Worm (Caenorhabditis elegans) whole organism, L4 larva: ENCODE measurements around the gene slc-17.4.

Experiments used
- D1046.2 ChIP-seq: fragments of 200-800 bp; sonication (Bioruptor generic); IDR thresholded peaks from 2 replicates; pipeline ENCODE4 v1.3.6; 2022; ENCODE audit warnings: missing genetic modification characterization, missing compliant biosample characterization
- T26A8.4 ChIP-seq: fragments of 200-800 bp; sonication (Bioruptor generic); IDR thresholded peaks from 2 replicates; pipeline ENCODE4 v1.3.6; 2022; ENCODE audit warnings: missing genetic modification characterization, missing compliant biosample characterization
- aha-1 ChIP-seq: fragments of 150-350 bp; peaks from one replicate; lab custom pipeline; 2014; ENCODE audit warnings: missing biosample characterization, missing genetic modification characterization
- aly-2 ChIP-seq: sonication (generic microtip); optimal IDR thresholded peaks from 2 replicates; lab custom pipeline; 2018; ENCODE audit warnings: missing biosample characterization, missing genetic modification characterization
- ama-1 ChIP-seq: fragments of 150-350 bp; optimal IDR thresholded peaks from 2 replicates; lab custom pipeline; 2014; ENCODE audit warnings: inconsistent platforms, mixed read lengths
- ceh-62 ChIP-seq: sonication (generic microtip); optimal IDR thresholded peaks from 2 replicates; lab custom pipeline; 2017; ENCODE audit warnings: missing biosample characterization, missing genetic modification characterization
- ces-1 ChIP-seq: fragments of 150-350 bp; sonication (generic microtip); optimal IDR thresholded peaks from 4 replicates; lab custom pipeline; 2014; ENCODE audit warnings: missing biosample characterization, missing genetic modification reagents, missing genetic modification characterization
- ctbp-1 ChIP-seq: fragments of 200-800 bp; sonication (Bioruptor generic); IDR thresholded peaks from 2 replicates; pipeline ENCODE4 v1.3.6; 2022; ENCODE audit warnings: missing genetic modification reagents, missing genetic modification characterization, missing compliant biosample characterization
- daf-12 ChIP-seq: fragments of 150-350 bp; optimal IDR thresholded peaks from 2 replicates; lab custom pipeline; 2014; ENCODE audit warnings: missing biosample characterization, missing genetic modification reagents, missing genetic modification characterization
- duxl-1 ChIP-seq: sonication (generic microtip); optimal IDR thresholded peaks from 2 replicates; lab custom pipeline; 2016; ENCODE audit warnings: mild to moderate bottlenecking, missing genetic modification characterization, moderate library complexity, missing compliant biosample characterization; ENCODE audit not compliant: poor library complexity
- fkh-10 ChIP-seq: fragments of 150-350 bp; optimal IDR thresholded peaks from 2 replicates; lab custom pipeline; 2014; ENCODE audit warnings: missing biosample characterization, missing genetic modification reagents, missing genetic modification characterization
- hlh-30 ChIP-seq: sonication (generic microtip); optimal IDR thresholded peaks from 2 replicates; lab custom pipeline; 2017; ENCODE audit warnings: antibody characterized with exemption, mild to moderate bottlenecking, missing genetic modification characterization, missing compliant biosample characterization; ENCODE audit not compliant: insufficient read depth
- lim-7 ChIP-seq: fragments of 200-800 bp; sonication (Bioruptor generic); IDR thresholded peaks from 2 replicates; pipeline ENCODE4 v1.3.6; 2022; ENCODE audit warnings: missing genetic modification characterization, missing compliant biosample characterization
- lin-1 ChIP-seq: fragments of 200-800 bp; sonication (Bioruptor generic); IDR thresholded peaks from 2 replicates; pipeline ENCODE4 v1.3.6; 2022; ENCODE audit warnings: missing genetic modification reagents, missing genetic modification characterization, missing compliant biosample characterization
- lin-13 ChIP-seq: fragments of 150-350 bp; optimal IDR thresholded peaks from 2 replicates; lab custom pipeline; 2014; ENCODE audit warnings: missing biosample characterization, missing genetic modification reagents, missing genetic modification characterization
- lir-3 ChIP-seq: sonication (generic microtip); optimal IDR thresholded peaks from 2 replicates; lab custom pipeline; 2016; ENCODE audit warnings: mild to moderate bottlenecking, missing genetic modification characterization, missing compliant biosample characterization
- nhr-11 ChIP-seq: fragments of 150-350 bp; optimal IDR thresholded peaks from 2 replicates; lab custom pipeline; 2014; ENCODE audit warnings: missing biosample characterization, missing genetic modification characterization
- nhr-25 ChIP-seq: sonication (generic microtip); optimal IDR thresholded peaks from 2 replicates; lab custom pipeline; 2017; ENCODE audit warnings: missing genetic modification characterization, mild to moderate bottlenecking, missing compliant biosample characterization, antibody characterized with exemption, moderate library complexity, borderline replicate concordance; ENCODE audit not compliant: insufficient read depth
- nhr-28 ChIP-seq: fragments of 150-350 bp; optimal IDR thresholded peaks from 2 replicates; lab custom pipeline; 2014; ENCODE audit warnings: missing biosample characterization, missing genetic modification characterization
- nhr-6 ChIP-seq: fragments of 150-350 bp; optimal IDR thresholded peaks from 2 replicates; lab custom pipeline; 2014; ENCODE audit warnings: missing biosample characterization, missing genetic modification characterization
- nhr-77 ChIP-seq: fragments of 150-350 bp; optimal IDR thresholded peaks from 2 replicates; lab custom pipeline; 2014; ENCODE audit warnings: missing biosample characterization, missing genetic modification characterization
- php-3 ChIP-seq: fragments of 200-800 bp; sonication (Bioruptor generic); IDR thresholded peaks from 2 replicates; pipeline ENCODE4 v1.3.6; 2022; ENCODE audit warnings: missing genetic modification reagents, missing genetic modification characterization, missing compliant biosample characterization
- pqm-1 ChIP-seq: sonication (generic microtip); optimal IDR thresholded peaks from 2 replicates; lab custom pipeline; 2017; ENCODE audit warnings: missing biosample characterization, missing genetic modification characterization
- rbr-2 ChIP-seq: sonication (generic microtip); optimal IDR thresholded peaks from 2 replicates; lab custom pipeline; 2016; ENCODE audit warnings: missing genotype, missing genetic modification characterization, missing compliant biosample characterization
- snpc-1.2 ChIP-seq: fragments of 200-800 bp; sonication (Bioruptor generic); IDR thresholded peaks from 2 replicates; pipeline ENCODE4 v1.3.6; 2022; ENCODE audit warnings: missing genetic modification reagents, missing genetic modification characterization, missing compliant biosample characterization
- tra-1 ChIP-seq: fragments of 200-800 bp; sonication (Bioruptor generic); IDR thresholded peaks from 2 replicates; pipeline ENCODE4 v1.3.6; 2022; ENCODE audit warnings: missing genetic modification reagents, missing genetic modification characterization, missing compliant biosample characterization
- unc-62 ChIP-seq, 3 experiments: fragments of 150-350 bp in 1 of 3; sonication (generic microtip); optimal IDR thresholded peaks in 2 of 3; peaks in 1 of 3; 1 replicate in 1 of 3; 2 replicates in 2 of 3; lab custom pipeline; 2014 to 2017; ENCODE audit warnings: missing biosample characterization in 3 of 3, missing genetic modification characterization in 3 of 3, missing genetic modification reagents in 3 of 3, missing genotype in 1 of 3

slc-17.4 gene

DNA sequence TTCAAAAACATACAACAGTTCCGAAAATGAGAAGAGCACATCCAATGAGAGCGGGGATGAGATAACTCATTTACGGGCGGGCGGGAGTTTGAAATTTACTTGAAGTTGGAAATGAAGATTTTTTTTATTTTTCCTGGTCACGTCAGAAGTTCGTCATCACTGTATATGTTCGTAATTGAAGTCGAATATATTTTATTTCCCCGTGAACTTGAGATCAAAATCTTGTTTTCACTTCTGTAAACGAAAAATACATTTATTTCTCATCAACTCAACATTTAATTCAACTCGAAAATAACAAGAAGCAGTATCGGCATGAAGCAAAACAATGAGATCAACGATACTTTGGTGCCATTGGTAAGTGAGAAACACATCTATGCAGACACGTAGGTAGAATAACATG is 24.9 kb upstream of the slc-17.4 start, which contains the start of gene C49C3.20:
TSS of gene C49C3.20 (minus strand) at position 101 of the 400 bp plus-strand sequence.
- TF ChIP-seq lin-13 (no peak), aha-1 (tag; lab: Kevin White, UChicago) (peak; percentile 60), nhr-77 (no peak)

- TF ChIP-seq T26A8.4 (GFP tag; lab: Robert Waterston, UW) (no peak), unc-62 (GFP tag; optimal IDR thresholded peaks at IDR 0.05 in 1 of 2; lab: Kevin White, UChicago) (peak in 1 of 2 experiments; percentile 15), unc-62 (tag; optimal IDR thresholded peaks at IDR 0.05; lab: Kevin White, UChicago) (no peak)
These were observed 20.3 kb upstream of the slc-17.4 start, which contains the start of gene snf-9 for ce11 chrIV:17311842-17312241. TSS of gene snf-9 (plus strand) at chrIV:17312142.

ce11 chrIV:17308211-17308610 is 16.7 kb upstream of the slc-17.4 start, which contains the start of gene T28F3.9:
TSS of gene T28F3.9 (plus strand) at chrIV:17308511.
- no peak for TF ChIP-seq lim-7 (GFP tag; lab: Robert Waterston, UW)
- no peak for TF ChIP-seq lin-1
- TF ChIP-seq ctbp-1 (GFP tag; lab: Robert Waterston, UW), result no peak
- TF ChIP-seq ces-1 (GFP tag; lab: Kevin White, UChicago), result no peak
- TF ChIP-seq snpc-1.2 (GFP tag; lab: Robert Waterston, UW), result no peak
- TF ChIP-seq D1046.2, result no peak
- no peak for TF ChIP-seq ceh-62 (tag; lab: Kevin White, UChicago)
- no peak for TF ChIP-seq duxl-1 (tag; lab: Kevin White, UChicago)
- no peak for TF ChIP-seq nhr-25 (tag; lab: Kevin White, UChicago)
- TF ChIP-seq daf-12, result no peak
- TF ChIP-seq nhr-77, result no peak
- no peak for TF ChIP-seq nhr-28 (tag; lab: Kevin White, UChicago)
- TF ChIP-seq aly-2 (tag; lab: Kevin White, UChicago), result no peak
- no peak for TF ChIP-seq lir-3
- no peak for TF ChIP-seq pqm-1 (tag; lab: Kevin White, UChicago)
- TF ChIP-seq hlh-30 (tag; lab: Kevin White, UChicago), result no peak
- TF ChIP-seq, all 104 proteins: peak for 0

DNA sequence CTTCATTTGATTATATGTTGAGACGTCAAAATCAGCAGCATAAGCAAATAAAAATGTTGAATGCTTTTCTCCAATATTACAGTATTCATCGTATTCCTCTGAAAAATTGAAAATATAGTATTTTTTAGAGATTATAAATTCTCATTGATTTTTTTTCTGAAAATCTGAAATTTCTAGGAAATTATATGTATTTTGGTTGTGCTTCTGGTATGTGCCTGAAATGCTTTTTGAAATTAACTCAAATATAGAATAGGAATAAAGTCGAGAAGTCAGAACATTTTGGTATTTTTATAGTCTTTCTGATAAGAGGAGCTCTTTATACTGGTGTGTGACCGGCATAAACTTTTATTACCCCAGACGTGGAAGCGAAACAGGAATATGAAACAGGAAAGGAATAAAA is 15.7 kb upstream of the slc-17.4 start, which contains the start of gene T28F3.8:
TSS of gene T28F3.8 (minus strand) at position 101 of the 400 bp plus-strand sequence.
- TF ChIP-seq php-3 (GFP tag; lab: Robert Waterston, UW), result peak; percentile 82
- TF ChIP-seq, all 104 proteins: peak for 1; not testable (repeated sequence) for 103

DNA sequence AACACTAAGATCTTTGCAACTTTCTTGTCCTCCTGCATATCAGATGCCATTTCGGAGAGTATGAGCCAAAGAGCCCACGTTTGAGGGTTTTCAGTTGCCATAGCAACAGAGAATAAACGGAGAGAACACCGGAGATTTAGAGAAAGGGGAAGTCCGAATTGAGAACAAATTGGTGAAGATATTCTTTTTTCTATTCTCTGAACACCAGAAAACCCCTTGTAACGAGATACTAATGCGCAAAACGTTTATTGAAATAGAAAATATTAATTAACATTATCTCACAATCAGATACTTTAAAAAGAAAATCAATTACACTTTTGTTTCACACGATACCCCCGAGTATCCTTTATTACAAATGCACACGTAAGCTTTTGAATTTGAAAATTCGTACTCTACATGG is 10.4 kb upstream of the slc-17.4 start, which contains the start of gene ifta-2:
TSS of gene ifta-2 (minus strand) at position 101 of the 400 bp plus-strand sequence.
- peak in 1 of 2 experiments; percentile 72 for TF ChIP-seq unc-62 (GFP tag; optimal IDR thresholded peaks at IDR 0.05 in 1 of 2; lab: Kevin White, UChicago)
- no peak for TF ChIP-seq unc-62 (tag; optimal IDR thresholded peaks at IDR 0.05; lab: Kevin White, UChicago)
- no peak for TF ChIP-seq tra-1 (GFP tag; lab: Robert Waterston, UW)

DNA sequence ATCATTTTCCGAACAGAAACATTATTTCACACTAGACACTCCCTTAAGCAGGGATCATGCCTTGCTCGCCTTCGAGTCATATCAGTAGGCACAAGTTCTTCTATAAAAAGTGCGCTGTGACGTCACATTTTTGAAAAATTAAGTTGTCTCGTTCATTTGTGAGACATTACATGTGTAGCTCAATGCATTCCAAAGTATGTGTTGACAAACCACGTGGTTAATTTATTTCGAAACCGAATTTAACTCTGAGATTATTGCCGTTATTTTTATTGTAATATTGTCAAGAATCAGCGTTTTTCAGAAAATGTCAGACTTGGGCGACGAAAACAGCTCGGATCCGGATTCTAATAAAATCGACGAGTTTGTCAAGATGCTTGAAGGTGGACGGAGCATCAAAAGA is 3.0 kb upstream of the slc-17.4 start, which contains the start of gene T28F3.5:
TSS of gene T28F3.5 (plus strand) at position 301 of the 400 bp plus-strand sequence.
- TF ChIP-seq ama-1 (lab: Kevin White, UChicago) (no peak), aha-1 (tag; lab: Kevin White, UChicago) (peak; percentile 1)

ce11 chrIV:17293679-17294078 is 2.1 kb upstream of the slc-17.4 start:
- TF ChIP-seq rbr-2 (tag; lab: Kevin White, UChicago) (peak; percentile 38), nhr-11 (no peak), nhr-6 (tag; lab: Kevin White, UChicago) (no peak), fkh-10 (GFP tag; lab: Kevin White, UChicago) (peak; percentile 20)
